Worm (Caenorhabditis elegans) whole organism, L3 larva: Measurements from ENCODE around the gene Y32F6B.9.

Source experiments
- R02D3.7 ChIP-seq: fragments of 150-350 bp; optimal IDR thresholded peaks from 2 replicates; lab custom pipeline; 2014; ENCODE audit warnings: missing biosample characterization, missing genetic modification characterization
- ceh-82 ChIP-seq: fragments of 150-350 bp; optimal IDR thresholded peaks from 2 replicates; lab custom pipeline; 2014; ENCODE audit warnings: missing biosample characterization, missing genetic modification characterization
- ceh-9 ChIP-seq: sonication (generic microtip); optimal IDR thresholded peaks from 2 replicates; lab custom pipeline; 2018; ENCODE audit warnings: missing biosample characterization, missing genetic modification characterization
- fos-1 ChIP-seq: fragments of 150-350 bp; optimal IDR thresholded peaks from 2 replicates; lab custom pipeline; 2014; ENCODE audit warnings: missing biosample characterization, missing genetic modification characterization
- lin-15B ChIP-seq: fragments of 150-350 bp; optimal IDR thresholded peaks from 2 replicates; lab custom pipeline; 2014; ENCODE audit warnings: missing biosample characterization, missing genetic modification characterization
- lin-39 ChIP-seq: fragments of 150-350 bp; optimal IDR thresholded peaks from 2 replicates; lab custom pipeline; 2018; ENCODE audit warnings: missing biosample characterization, missing genetic modification reagents, missing genetic modification characterization
- nfya-1 ChIP-seq: sonication (generic microtip); optimal IDR thresholded peaks from 2 replicates; lab custom pipeline; 2017; ENCODE audit warnings: missing genetic modification characterization, mild to moderate bottlenecking, missing compliant biosample characterization, antibody characterized with exemption, moderate library complexity; ENCODE audit not compliant: insufficient read depth
- nhr-237 ChIP-seq: fragments of 150-350 bp; optimal IDR thresholded peaks from 2 replicates; lab custom pipeline; 2014; ENCODE audit warnings: missing biosample characterization, missing genetic modification characterization
- nhr-25 ChIP-seq: sonication (generic microtip); optimal IDR thresholded peaks from 2 replicates; lab custom pipeline; 2017; ENCODE audit warnings: missing biosample characterization, missing genetic modification characterization
- nhr-76 ChIP-seq: fragments of 150-350 bp; sonication (generic microtip); optimal IDR thresholded peaks from 5 replicates; lab custom pipeline; 2014; ENCODE audit warnings: missing biosample characterization, missing genetic modification characterization
- nhr-77 ChIP-seq: fragments of 150-350 bp; optimal IDR thresholded peaks from 2 replicates; lab custom pipeline; 2014; ENCODE audit warnings: missing biosample characterization, missing genetic modification characterization
- pha-4 ChIP-seq: fragments of 150-350 bp; optimal IDR thresholded peaks from 2 replicates; lab custom pipeline; 2014; ENCODE audit warnings: missing biosample characterization, missing genetic modification reagents, missing genetic modification characterization
- unc-62 ChIP-seq: fragments of 150-350 bp; sonication (generic microtip); optimal IDR thresholded peaks from 4 replicates; lab custom pipeline; 2014; ENCODE audit warnings: missing biosample characterization, missing genetic modification reagents, missing genetic modification characterization
- ztf-4 ChIP-seq: fragments of 150-350 bp; optimal IDR thresholded peaks from 2 replicates; lab custom pipeline; 2014; ENCODE audit warnings: missing biosample characterization, missing genetic modification characterization

DNA sequence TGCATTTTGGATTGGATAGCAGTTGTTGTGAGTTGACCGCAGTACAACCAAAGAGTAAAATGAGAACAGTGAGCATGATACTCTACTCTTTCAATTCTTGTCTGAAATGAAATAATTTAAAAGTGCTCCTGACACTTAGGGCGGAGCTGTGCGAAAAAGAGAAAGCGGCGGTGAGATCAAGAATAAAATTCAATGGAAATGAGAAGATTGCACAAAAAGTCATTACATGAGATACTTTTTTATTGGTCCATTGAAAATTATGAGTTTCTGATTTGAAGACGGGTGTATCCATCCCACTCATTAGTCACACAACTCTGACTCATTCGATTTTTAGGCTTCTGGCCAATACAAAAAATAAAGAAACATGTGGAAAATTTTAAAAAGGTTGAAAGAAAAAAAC is 21.3 kb upstream of the Y32F6B.9 start, which contains the start of gene F22E12.1:
- no peak for TF ChIP-seq nhr-76
- TF ChIP-seq ceh-82 = no peak
- TF ChIP-seq nfya-1 (tag; lab: Kevin White, UChicago) = no peak
- TF ChIP-seq nhr-77 (tag; lab: Kevin White, UChicago) = no peak
- TF ChIP-seq fos-1 (tag; lab: Kevin White, UChicago) = no peak
- no peak for TF ChIP-seq R02D3.7 (tag; lab: Kevin White, UChicago)
- no peak for TF ChIP-seq pha-4
- TF ChIP-seq unc-62 (GFP tag; lab: Kevin White, UChicago) = no peak
- no peak for TF ChIP-seq ztf-4
- no peak for TF ChIP-seq nhr-25 (tag; lab: Kevin White, UChicago)
- no peak for TF ChIP-seq lin-39 (tag; lab: Kevin White, UChicago)
- no peak for TF ChIP-seq lin-15B (tag; lab: Kevin White, UChicago)
- TF ChIP-seq nhr-237 (tag; lab: Kevin White, UChicago) = no peak
- TF ChIP-seq ceh-9 (tag; lab: Kevin White, UChicago) = no peak
